Worm (Caenorhabditis elegans) whole organism, young adult: Measurements from ENCODE around the gene nhl-1.
A peak's percentile ranks its signal among the peaks of the same experiment; 100 is the strongest.

Experiments used
- B0019.2 ChIP-seq: fragments of 200-800 bp; sonication (Bioruptor generic); conservative IDR thresholded peaks from 2 replicates; pipeline ENCODE4 v1.3.6; 2022; ENCODE audit warnings: missing genetic modification reagents, missing genetic modification characterization, missing compliant biosample characterization
- B0035.1 ChIP-seq: sonication (generic microtip); optimal IDR thresholded peaks from 2 replicates; lab custom pipeline; 2016; ENCODE audit warnings: missing genetic modification characterization, mild to moderate bottlenecking, missing compliant biosample characterization, missing genotype, missing genetic modification reagents
- F23B12.7 ChIP-seq: sonication (generic microtip); optimal IDR thresholded peaks from 2 replicates; lab custom pipeline; 2017; ENCODE audit warnings: missing genetic modification characterization, mild to moderate bottlenecking, missing compliant biosample characterization, antibody characterized with exemption, moderate library complexity; ENCODE audit not compliant: insufficient read depth
- F52B5.7 ChIP-seq: sonication (generic microtip); optimal IDR thresholded peaks from 2 replicates; lab custom pipeline; 2016; ENCODE audit warnings: mild to moderate bottlenecking, missing genetic modification characterization, missing compliant biosample characterization
- Y67H2A.10 ChIP-seq: fragments of 200-800 bp; sonication (Bioruptor generic); conservative IDR thresholded peaks from 2 replicates; pipeline ENCODE4 v1.3.6; 2022; ENCODE audit warnings: missing genetic modification reagents, missing genetic modification characterization, missing compliant biosample characterization
- Y79H2A.3 ChIP-seq: fragments of 200-800 bp; sonication (Bioruptor generic); conservative IDR thresholded peaks from 2 replicates; pipeline ENCODE4 v1.3.6; 2022; ENCODE audit warnings: missing genetic modification reagents, missing genetic modification characterization, missing compliant biosample characterization
- Y95B8A.8 ChIP-seq: fragments of 200-800 bp; sonication (Bioruptor generic); IDR thresholded peaks from 2 replicates; pipeline ENCODE4 v1.3.6; 2022; ENCODE audit warnings: missing genetic modification reagents, missing genetic modification characterization, missing compliant biosample characterization
- ama-1 ChIP-seq, 3 experiments: fragments of 150-350 bp in 1 of 3; sonication (generic microtip) in 2 of 3; optimal IDR thresholded peaks; 2 replicates each; lab custom pipeline; 2014 to 2018; ENCODE audit warnings: missing biosample characterization in 2 of 3, missing genetic modification characterization in 2 of 3, missing genetic modification reagents in 2 of 3
- aptf-2 ChIP-seq: fragments of 200-800 bp; sonication (Bioruptor generic); conservative IDR thresholded peaks from 2 replicates; pipeline ENCODE4 v1.3.6; 2022; ENCODE audit warnings: missing genetic modification reagents, missing genetic modification characterization, missing compliant biosample characterization
- aptf-3 ChIP-seq: fragments of 200-800 bp; sonication (Bioruptor generic); IDR thresholded peaks from 2 replicates; pipeline ENCODE4 v1.3.6; 2022; ENCODE audit warnings: missing genetic modification characterization, missing compliant biosample characterization
- atf-7 ChIP-seq: sonication (generic microtip); optimal IDR thresholded peaks from 2 replicates; lab custom pipeline; 2017; ENCODE audit warnings: mild to moderate bottlenecking, missing genetic modification characterization, missing compliant biosample characterization
- cebp-2 ChIP-seq: fragments of 200-800 bp; sonication (Bioruptor generic); IDR thresholded peaks from 2 replicates; pipeline ENCODE4 v1.3.6; 2022; ENCODE audit warnings: missing genetic modification characterization, missing compliant biosample characterization
- ceh-100 ChIP-seq: fragments of 200-800 bp; sonication (Bioruptor generic); IDR thresholded peaks from 2 replicates; pipeline ENCODE4 v1.3.6; 2022; ENCODE audit warnings: missing genetic modification reagents, missing genetic modification characterization, missing compliant biosample characterization
- ceh-79 ChIP-seq: sonication (generic microtip); optimal IDR thresholded peaks from 2 replicates; lab custom pipeline; 2017; ENCODE audit warnings: mild to moderate bottlenecking, missing genetic modification characterization, missing compliant biosample characterization
- die-1 ChIP-seq: sonication (generic microtip); optimal IDR thresholded peaks from 2 replicates; lab custom pipeline; 2016; ENCODE audit warnings: missing genotype, mild to moderate bottlenecking, missing genetic modification characterization, missing compliant biosample characterization
- dpl-1 ChIP-seq: fragments of 150-350 bp; optimal IDR thresholded peaks from 2 replicates; lab custom pipeline; 2014; ENCODE audit warnings: missing biosample characterization, missing genetic modification reagents, missing genetic modification characterization
- efl-1 ChIP-seq: fragments of 150-350 bp; optimal IDR thresholded peaks from 2 replicates; lab custom pipeline; 2014; ENCODE audit warnings: missing biosample characterization, missing genetic modification reagents, missing genetic modification characterization
- him-1 ChIP-seq: sonication (generic microtip); optimal IDR thresholded peaks from 2 replicates; lab custom pipeline; 2016; ENCODE audit warnings: missing genotype, missing genetic modification reagents, missing genetic modification characterization, missing compliant biosample characterization
- hlh-12 ChIP-seq: sonication (generic microtip); optimal IDR thresholded peaks from 2 replicates; lab custom pipeline; 2016; ENCODE audit warnings: missing genetic modification characterization, missing compliant biosample characterization
- let-607 ChIP-seq, 2 experiments: fragments of 200-800 bp in 1 of 2; sonication (Bioruptor generic) in 1 of 2; sonication (generic microtip) in 1 of 2; optimal IDR thresholded peaks; 2 replicates each; lab custom pipeline; 2016 to 2018; ENCODE audit warnings: mild to moderate bottlenecking in 2 of 2, missing compliant biosample characterization in 2 of 2, missing genetic modification characterization in 2 of 2, moderate library complexity in 2 of 2, missing genotype in 1 of 2
- lin-35 ChIP-seq, 3 experiments: fragments of 150-350 bp in 2 of 3; sonication (generic microtip) in 1 of 3; optimal IDR thresholded peaks; 2 replicates each; lab custom pipeline; 2014 to 2018; ENCODE audit warnings: missing biosample characterization in 3 of 3, missing genetic modification characterization in 3 of 3, missing genetic modification reagents in 3 of 3
- lin-40 ChIP-seq: sonication (generic microtip); optimal IDR thresholded peaks from 2 replicates; lab custom pipeline; 2016; ENCODE audit warnings: missing genetic modification characterization, mild to moderate bottlenecking, missing compliant biosample characterization, missing genotype, missing genetic modification reagents
- lin-54 ChIP-seq: fragments of 200-800 bp; sonication (Bioruptor generic); optimal IDR thresholded peaks from 2 replicates; lab custom pipeline; 2018; ENCODE audit warnings: mild to moderate bottlenecking, missing genetic modification characterization, missing compliant biosample characterization
- madf-10 ChIP-seq: sonication (generic microtip); optimal IDR thresholded peaks from 2 replicates; lab custom pipeline; 2016; ENCODE audit warnings: mild to moderate bottlenecking, missing genetic modification characterization, missing compliant biosample characterization
- madf-3 ChIP-seq: fragments of 200-800 bp; sonication (Bioruptor generic); IDR thresholded peaks from 2 replicates; pipeline ENCODE4 v1.3.6; 2022; ENCODE audit warnings: missing genetic modification reagents, missing genetic modification characterization, missing compliant biosample characterization
- mcd-1 ChIP-seq: fragments of 200-800 bp; sonication (Bioruptor generic); IDR thresholded peaks from 2 replicates; pipeline ENCODE4 v1.3.6; 2022; ENCODE audit warnings: missing genetic modification reagents, missing genetic modification characterization, missing compliant biosample characterization
- nfya-1 ChIP-seq: sonication (generic microtip); optimal IDR thresholded peaks from 2 replicates; lab custom pipeline; 2017; ENCODE audit warnings: antibody characterized with exemption, missing compliant biosample characterization, missing genetic modification characterization, borderline replicate concordance; ENCODE audit not compliant: insufficient read depth
- nfyb-1 ChIP-seq: fragments of 200-800 bp; sonication (Bioruptor generic); IDR thresholded peaks from 2 replicates; pipeline ENCODE4 v1.3.6; 2022; ENCODE audit warnings: missing genetic modification reagents, missing genetic modification characterization, missing compliant biosample characterization
- nhr-120 ChIP-seq: fragments of 200-800 bp; sonication (Bioruptor generic); IDR thresholded peaks from 2 replicates; pipeline ENCODE4 v1.3.6; 2022; ENCODE audit warnings: missing genetic modification characterization, missing compliant biosample characterization
- nhr-179 ChIP-seq: sonication (generic microtip); optimal IDR thresholded peaks from 2 replicates; lab custom pipeline; 2016; ENCODE audit warnings: mild to moderate bottlenecking, missing genetic modification characterization, missing compliant biosample characterization
- nhr-90 ChIP-seq: sonication (generic microtip); optimal IDR thresholded peaks from 2 replicates; lab custom pipeline; 2016; ENCODE audit warnings: missing genotype, mild to moderate bottlenecking, missing genetic modification characterization, missing compliant biosample characterization
- rpc-1 ChIP-seq, 2 experiments: fragments of 150-350 bp in 1 of 2; sonication (generic microtip) in 1 of 2; optimal IDR thresholded peaks; 2 replicates each; lab custom pipeline; 2014 to 2018; ENCODE audit warnings: missing biosample characterization in 1 of 2, missing genetic modification characterization in 1 of 2, missing genetic modification reagents in 1 of 2, missing genotype in 1 of 2
- snpc-1.3 ChIP-seq: sonication (generic microtip); optimal IDR thresholded peaks from 2 replicates; lab custom pipeline; 2017; ENCODE audit warnings: missing genetic modification characterization, mild to moderate bottlenecking, missing compliant biosample characterization, antibody characterized with exemption, moderate library complexity, missing genotype, missing genetic modification reagents; ENCODE audit not compliant: insufficient read depth
- tlf-1 ChIP-seq: fragments of 200-800 bp; sonication (Bioruptor generic); optimal IDR thresholded peaks from 2 replicates; lab custom pipeline; 2018; ENCODE audit warnings: mild to moderate bottlenecking, missing genetic modification characterization, missing compliant biosample characterization
- ztf-25 ChIP-seq: fragments of 200-800 bp; sonication (Bioruptor generic); IDR thresholded peaks from 2 replicates; pipeline ENCODE4 v1.3.6; 2022; ENCODE audit warnings: missing genetic modification reagents, missing genetic modification characterization, missing compliant biosample characterization
- ztf-28 ChIP-seq: fragments of 200-800 bp; sonication (Bioruptor generic); IDR thresholded peaks from 2 replicates; pipeline ENCODE4 v1.3.6; 2022; ENCODE audit warnings: missing genetic modification reagents, missing genetic modification characterization, missing compliant biosample characterization

nhl-1 gene

DNA sequence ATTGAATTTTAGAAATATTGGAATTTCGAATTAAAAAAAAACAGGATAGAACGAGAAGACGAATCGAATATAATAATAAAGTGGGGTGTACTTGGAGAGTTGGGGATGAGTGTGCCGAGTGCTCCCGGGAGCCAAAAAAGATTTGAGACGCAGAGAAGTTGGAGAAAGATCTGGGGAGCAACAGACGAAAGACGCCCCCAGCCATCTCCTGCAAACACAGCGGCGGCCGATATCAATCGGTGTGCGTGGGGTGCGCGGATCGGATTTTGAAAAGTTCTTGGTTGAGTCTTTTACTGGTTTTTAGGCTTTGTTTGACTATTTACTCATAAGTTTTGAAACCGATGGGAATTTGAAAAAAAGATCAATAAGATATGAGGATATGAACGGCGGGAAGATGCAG, at the start of gene nhl-1:
nhl-1 (minus strand) TSS at position 101 of the 400 bp plus-strand sequence.
- no peak for TF ChIP-seq nfyb-1 (GFP tag; lab: Robert Waterston, UW)
- TF ChIP-seq Y67H2A.10 (GFP tag; lab: Robert Waterston, UW): no peak
- no peak for TF ChIP-seq snpc-1.3 (tag; lab: Kevin White, UChicago)
- TF ChIP-seq aptf-2 (GFP tag; lab: Robert Waterston, UW): no peak
- no peak for TF ChIP-seq ztf-25 (GFP tag; lab: Robert Waterston, UW)
- TF ChIP-seq madf-10 (tag; lab: Kevin White, UChicago): no peak
- TF ChIP-seq hlh-12 (tag; lab: Kevin White, UChicago): no peak
- no peak for TF ChIP-seq Y95B8A.8 (GFP tag; lab: Robert Waterston, UW)
- TF ChIP-seq him-1 (tag; lab: Kevin White, UChicago): no peak
- TF ChIP-seq nhr-90: no peak
- no peak for TF ChIP-seq rpc-1 (optimal IDR thresholded peaks at IDR 0.05; lab: Kevin White, UChicago)
- no peak for TF ChIP-seq rpc-1 (tag; optimal IDR thresholded peaks at IDR 0.05; lab: Kevin White, UChicago)
- TF ChIP-seq madf-3 (GFP tag; lab: Robert Waterston, UW): no peak
- TF ChIP-seq ceh-79 (tag; lab: Kevin White, UChicago): no peak
- no peak for TF ChIP-seq lin-35 (GFP tag; optimal IDR thresholded peaks at IDR 0.05; lab: Kevin White, UChicago)
- TF ChIP-seq B0035.1 (tag; lab: Kevin White, UChicago): no peak
- no peak for TF ChIP-seq aptf-3 (GFP tag; lab: Robert Waterston, UW)

DNA sequence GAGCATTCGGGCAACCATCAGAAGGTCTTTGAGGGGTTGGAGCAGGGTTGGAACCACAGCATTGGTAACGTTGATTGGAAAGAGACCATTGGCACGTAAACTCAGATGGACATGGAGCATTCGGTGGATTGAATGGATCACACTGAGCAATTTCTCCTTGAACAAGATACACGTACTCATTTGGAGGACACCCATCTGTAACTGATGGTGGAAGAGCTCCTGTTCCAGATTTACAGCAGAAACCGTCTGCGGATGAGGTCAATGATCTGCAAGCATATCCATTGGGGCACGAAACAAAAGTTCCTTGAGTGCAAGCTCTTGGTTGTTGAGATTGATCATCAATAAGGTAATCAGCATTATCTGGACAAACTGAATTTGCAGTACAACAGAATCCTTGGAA, 48.3 kb upstream of the nhl-1 start:
- TF ChIP-seq hlh-12 (tag; lab: Kevin White, UChicago) (no peak), nhr-179 (tag; lab: Kevin White, UChicago) (no peak), efl-1 (GFP tag; lab: Kevin White, UChicago) (no peak), ztf-28 (GFP tag; lab: Robert Waterston, UW) (no peak), die-1 (tag; lab: Kevin White, UChicago) (no peak), lin-40 (tag; lab: Kevin White, UChicago) (no peak), ama-1 (optimal IDR thresholded peaks at IDR 0.05; lab: Kevin White, UChicago) (no peak), ama-1 (GFP tag; optimal IDR thresholded peaks at IDR 0.05; lab: Kevin White, UChicago) (no peak), cebp-2 (GFP tag; lab: Robert Waterston, UW) (no peak), B0019.2 (GFP tag; lab: Robert Waterston, UW) (no peak), nhr-120 (GFP tag; lab: Robert Waterston, UW) (no peak), Y95B8A.8 (GFP tag; lab: Robert Waterston, UW) (no peak)
- TF ChIP-seq, all 124 proteins: peak for 0

ce11 chrIII:9199605-9200004, 45.9 kb upstream of the nhl-1 start, which contains the start of gene ZC84.6:
Gene ZC84.6 (minus strand): TSS chrIII:9199705.
- no peak for TF ChIP-seq F23B12.7 (tag; lab: Kevin White, UChicago)
- TF ChIP-seq atf-7 (tag; lab: Kevin White, UChicago): no peak
- no peak for TF ChIP-seq B0035.1 (tag; lab: Kevin White, UChicago)
- no peak for TF ChIP-seq madf-3 (GFP tag; lab: Robert Waterston, UW)
- TF ChIP-seq lin-40 (tag; lab: Kevin White, UChicago): no peak
- no peak for TF ChIP-seq let-607 (tag; optimal IDR thresholded peaks at IDR 0.05; lab: Kevin White, UChicago)
- no peak for TF ChIP-seq F52B5.7 (tag; lab: Kevin White, UChicago)
- no peak for TF ChIP-seq lin-54
- no peak for TF ChIP-seq tlf-1
- no peak for TF ChIP-seq efl-1 (GFP tag; lab: Kevin White, UChicago)
- TF ChIP-seq, all 124 proteins: peak for 0

- TF ChIP-seq efl-1 (GFP tag; lab: Kevin White, UChicago): peak; percentile 68
- TF ChIP-seq ceh-100 (GFP tag; lab: Robert Waterston, UW): no peak
- TF ChIP-seq mcd-1 (GFP tag; lab: Robert Waterston, UW): peak; percentile 24; the same call in 1 of the 2 replicates
- TF ChIP-seq nhr-90: no peak
- TF ChIP-seq Y79H2A.3 (GFP tag; lab: Robert Waterston, UW): no peak
- no peak for TF ChIP-seq nfyb-1 (GFP tag; lab: Robert Waterston, UW)
- no peak for TF ChIP-seq nhr-179 (tag; lab: Kevin White, UChicago)
- TF ChIP-seq nfya-1 (tag; lab: Kevin White, UChicago): no peak
- peak; percentile 64 for TF ChIP-seq dpl-1 (GFP tag; lab: Kevin White, UChicago)
These were observed 37.4 kb upstream of the nhl-1 start, which contains the start of gene cls-3 for ce11 chrIII:9191091-9191490. Gene cls-3 (minus strand): TSS chrIII:9191109.
